Fruit fly (Drosophila melanogaster) whole organism, embryonic: ENCODE measurements around the gene CG14958.

Experiments
- Antp ChIP-seq: fragments of 200-800 bp; sonication (Bioruptor generic); optimal IDR thresholded peaks from 3 replicates; lab custom pipeline; 2016; ENCODE audit warnings: missing biosample characterization, missing genetic modification characterization
- CG10979 ChIP-seq: fragments of 200-800 bp; sonication (Bioruptor generic); optimal IDR thresholded peaks from 2 replicates; lab custom pipeline; 2018; ENCODE audit warnings: missing biosample characterization, mild to moderate bottlenecking, missing genetic modification characterization, moderate library complexity
- CG11247 ChIP-seq: fragments of 200-800 bp; sonication (Bioruptor generic); IDR thresholded peaks from 2 replicates; pipeline ENCODE4 v1.3.6; 2022; ENCODE audit warnings: missing biosample characterization, missing genetic modification characterization
- CG11398 ChIP-seq: fragments of 200-800 bp; sonication (Bioruptor generic); optimal IDR thresholded peaks from 2 replicates; lab custom pipeline; 2016; ENCODE audit warnings: missing biosample characterization, missing genetic modification characterization
- CG12104 ChIP-seq: fragments of 200-800 bp; sonication (Bioruptor generic); optimal IDR thresholded peaks from 3 replicates; lab custom pipeline; 2016; ENCODE audit warnings: missing biosample characterization, missing genetic modification characterization
- CG12659 ChIP-seq: fragments of 200-800 bp; sonication (Bioruptor generic); optimal IDR thresholded peaks from 3 replicates; lab custom pipeline; 2017; ENCODE audit warnings: mild to moderate bottlenecking, missing biosample characterization, missing genetic modification reagents, missing genetic modification characterization
- CG13287 ChIP-seq: fragments of 200-800 bp; sonication (Bioruptor generic); IDR thresholded peaks from 2 replicates; pipeline ENCODE4 v1.3.6; 2022; ENCODE audit warnings: missing biosample characterization, missing genetic modification characterization; ENCODE audit not compliant: partially characterized antibody
- CG13775 ChIP-seq: fragments of 200-800 bp; sonication (Bioruptor generic); optimal IDR thresholded peaks from 3 replicates; lab custom pipeline; 2017; ENCODE audit warnings: missing biosample characterization, mild to moderate bottlenecking, missing genetic modification characterization
- CG13894 ChIP-seq: fragments of 200-800 bp; sonication (Bioruptor generic); optimal IDR thresholded peaks from 3 replicates; lab custom pipeline; 2018; ENCODE audit warnings: missing biosample characterization, mild to moderate bottlenecking, missing genetic modification characterization, moderate library complexity
- CG14014 ChIP-seq: fragments of 200-800 bp; sonication (Bioruptor generic); IDR thresholded peaks from 2 replicates; pipeline ENCODE4 v1.3.6; 2022; ENCODE audit warnings: missing biosample characterization, missing genetic modification characterization
- CG14050 ChIP-seq: fragments of 200-800 bp; sonication (Bioruptor generic); IDR thresholded peaks from 3 replicates; pipeline ENCODE4 v1.3.6; 2022; ENCODE audit warnings: missing biosample characterization, missing genetic modification characterization
- CG18619 ChIP-seq: fragments of 200-800 bp; sonication (Bioruptor generic); optimal IDR thresholded peaks from 3 replicates; lab custom pipeline; 2017; ENCODE audit warnings: missing biosample characterization, mild to moderate bottlenecking, missing genetic modification characterization
- CG2712 ChIP-seq: fragments of 200-800 bp; optimal IDR thresholded peaks from 3 replicates; lab custom pipeline; 2019; ENCODE audit warnings: missing biosample characterization, mild to moderate bottlenecking, missing genetic modification characterization, moderate library complexity
- CG30020 ChIP-seq: fragments of 200-800 bp; optimal IDR thresholded peaks from 2 replicates; lab custom pipeline; 2019; ENCODE audit warnings: missing biosample characterization, mild to moderate bottlenecking, missing genetic modification characterization, moderate library complexity
- CG30431 ChIP-seq: fragments of 200-800 bp; sonication (Bioruptor generic); optimal IDR thresholded peaks from 2 replicates; lab custom pipeline; 2017; ENCODE audit warnings: missing biosample characterization, missing genetic modification characterization
- CG31441 ChIP-seq: fragments of 200-800 bp; sonication (Bioruptor generic); IDR thresholded peaks from 2 replicates; pipeline ENCODE4 v1.3.6; 2022; ENCODE audit warnings: missing biosample characterization, missing genetic modification characterization
- CG42726 ChIP-seq: fragments of 200-800 bp; sonication (Bioruptor generic); IDR thresholded peaks from 2 replicates; pipeline ENCODE4 v1.3.6; 2022; ENCODE audit warnings: missing biosample characterization, missing genetic modification characterization; ENCODE audit not compliant: partially characterized antibody
- CG4820 ChIP-seq: fragments of 200-800 bp; sonication (Bioruptor generic); optimal IDR thresholded peaks from 3 replicates; lab custom pipeline; 2016; ENCODE audit warnings: missing biosample characterization, missing genetic modification characterization
- CG6272 ChIP-seq: fragments of 200-800 bp; sonication (Bioruptor generic); IDR thresholded peaks from 2 replicates; pipeline ENCODE4 v1.3.6; 2022; ENCODE audit warnings: missing biosample characterization, missing genetic modification characterization
- CG6689 ChIP-seq: fragments of 200-800 bp; sonication (Bioruptor generic); IDR thresholded peaks from 2 replicates; pipeline ENCODE4 v1.3.6; 2022; ENCODE audit warnings: missing biosample characterization, missing genetic modification characterization
- CG8478 ChIP-seq: fragments of >200 bp; optimal IDR thresholded peaks from 2 replicates; lab custom pipeline; 2018
- CG8924 ChIP-seq: fragments of 200-800 bp; optimal IDR thresholded peaks from 3 replicates; lab custom pipeline; 2019; ENCODE audit warnings: missing biosample characterization, mild to moderate bottlenecking, missing genetic modification characterization, moderate library complexity
- Doc2 ChIP-seq: fragments of 200-800 bp; sonication (Bioruptor generic); IDR thresholded peaks from 2 replicates; pipeline ENCODE4 v1.3.6; 2022; ENCODE audit warnings: missing biosample characterization, missing genetic modification characterization
- Dref ChIP-seq: fragments of 200-800 bp; sonication (Bioruptor generic); IDR thresholded peaks from 2 replicates; pipeline ENCODE4 v1.3.6; 2022; ENCODE audit warnings: missing biosample characterization, missing genetic modification characterization
- HLH4C ChIP-seq: fragments of 200-800 bp; sonication (Bioruptor generic); IDR thresholded peaks from 3 replicates; pipeline ENCODE4 v1.3.6; 2022; ENCODE audit warnings: missing biosample characterization, missing genetic modification characterization; ENCODE audit not compliant: partially characterized antibody
- Hand ChIP-seq: fragments of 200-800 bp; sonication (Bioruptor generic); optimal IDR thresholded peaks from 2 replicates; lab custom pipeline; 2017; ENCODE audit warnings: mild to moderate bottlenecking, missing biosample characterization, missing genetic modification reagents, missing genetic modification characterization
- Meics ChIP-seq: fragments of 200-800 bp; sonication (Bioruptor generic); optimal IDR thresholded peaks from 2 replicates; lab custom pipeline; 2017; ENCODE audit warnings: missing biosample characterization, mild to moderate bottlenecking, missing genetic modification characterization
- NC2β ChIP-seq: fragments of 200-800 bp; sonication (Bioruptor generic); optimal IDR thresholded peaks from 2 replicates; lab custom pipeline; 2016; ENCODE audit warnings: missing biosample characterization, missing genetic modification characterization
- NfI ChIP-seq: fragments of 200-800 bp; sonication (Bioruptor generic); optimal IDR thresholded peaks from 3 replicates; lab custom pipeline; 2018; ENCODE audit warnings: missing biosample characterization, mild to moderate bottlenecking, missing genetic modification characterization, moderate library complexity
- Opbp ChIP-seq: fragments of 200-800 bp; sonication (Bioruptor generic); IDR thresholded peaks from 3 replicates; pipeline ENCODE4 v1.3.6; 2022; ENCODE audit warnings: missing biosample characterization, missing genetic modification characterization; ENCODE audit not compliant: partially characterized antibody
- Poxn ChIP-seq: fragments of 200-800 bp; sonication (Bioruptor generic); IDR thresholded peaks from 2 replicates; pipeline ENCODE4 v1.3.6; 2022; ENCODE audit warnings: missing biosample characterization, missing genetic modification characterization
- Scr ChIP-seq: fragments of 200-800 bp; sonication (Bioruptor generic); IDR thresholded peaks from 2 replicates; pipeline ENCODE4 v1.3.6; 2022; ENCODE audit warnings: missing biosample characterization, missing genetic modification characterization; ENCODE audit not compliant: partially characterized antibody
- ab ChIP-seq: fragments of 200-800 bp; sonication (Bioruptor generic); optimal IDR thresholded peaks from 2 replicates; lab custom pipeline; 2016; ENCODE audit warnings: missing biosample characterization, missing genetic modification characterization
- amos ChIP-seq: fragments of 200-800 bp; sonication (Bioruptor generic); IDR thresholded peaks from 2 replicates; pipeline ENCODE4 v1.3.6; 2022; ENCODE audit warnings: missing biosample characterization, missing genetic modification characterization; ENCODE audit not compliant: partially characterized antibody
- bcd ChIP-seq: fragments of 200-800 bp; sonication (Bioruptor generic); optimal IDR thresholded peaks from 2 replicates; lab custom pipeline; 2017; ENCODE audit warnings: missing biosample characterization, mild to moderate bottlenecking, missing genetic modification characterization
- bigmax ChIP-seq: fragments of 200-800 bp; sonication (Bioruptor generic); optimal IDR thresholded peaks from 2 replicates; lab custom pipeline; 2018; ENCODE audit warnings: missing biosample characterization, mild to moderate bottlenecking, missing genetic modification characterization
- br ChIP-seq: fragments of >200 bp; optimal IDR thresholded peaks from 2 replicates; lab custom pipeline; 2017
- croc ChIP-seq: fragments of 200-800 bp; sonication (Bioruptor generic); conservative IDR thresholded peaks from 3 replicates; pipeline ENCODE4 v1.3.6; 2022; ENCODE audit warnings: missing biosample characterization, missing genetic modification characterization
- dpn ChIP-seq, 2 experiments: fragments of 200-800 bp; sonication (Bioruptor generic); optimal IDR thresholded peaks; 3 replicates each; lab custom pipeline; 2016; ENCODE audit warnings: missing biosample characterization in 2 of 2, missing genetic modification characterization in 2 of 2
- kah ChIP-seq: fragments of 200-800 bp; sonication (Bioruptor generic); optimal IDR thresholded peaks from 2 replicates; lab custom pipeline; 2018; ENCODE audit warnings: missing biosample characterization, mild to moderate bottlenecking, missing genetic modification characterization
- klu ChIP-seq: fragments of 200-800 bp; sonication (Bioruptor generic); IDR thresholded peaks from 2 replicates; pipeline ENCODE4 v1.3.6; 2022; ENCODE audit warnings: missing biosample characterization, missing genetic modification characterization
- onecut ChIP-seq: fragments of 200-800 bp; sonication (Bioruptor generic); IDR thresholded peaks from 2 replicates; pipeline ENCODE4 v1.3.6; 2022; ENCODE audit warnings: missing biosample characterization, missing genetic modification characterization
- pros ChIP-seq: fragments of 200-800 bp; sonication (Bioruptor generic); optimal IDR thresholded peaks from 3 replicates; lab custom pipeline; 2019; ENCODE audit warnings: missing biosample characterization, mild to moderate bottlenecking, missing genetic modification characterization, moderate library complexity
- row ChIP-seq: fragments of 200-800 bp; sonication (Bioruptor generic); IDR thresholded peaks from 3 replicates; pipeline ENCODE4 v1.3.6; 2022; ENCODE audit warnings: missing biosample characterization, missing genetic modification characterization
- salm ChIP-seq: fragments of 200-800 bp; sonication (Bioruptor generic); optimal IDR thresholded peaks from 2 replicates; lab custom pipeline; 2018; ENCODE audit warnings: missing biosample characterization, mild to moderate bottlenecking, missing genetic modification characterization
- ssp ChIP-seq: fragments of 200-800 bp; sonication (Bioruptor generic); IDR thresholded peaks from 2 replicates; pipeline ENCODE4 v1.3.6; 2022; ENCODE audit warnings: missing biosample characterization, missing genetic modification characterization
- unc-4 ChIP-seq: fragments of 200-800 bp; sonication (Bioruptor generic); IDR thresholded peaks from 2 replicates; pipeline ENCODE4 v1.3.6; 2022; ENCODE audit warnings: missing biosample characterization, missing genetic modification characterization; ENCODE audit not compliant: partially characterized antibody
- vfl ChIP-seq: fragments of 200-800 bp; sonication (Bioruptor generic); optimal IDR thresholded peaks from 2 replicates; lab custom pipeline; 2016; ENCODE audit warnings: missing biosample characterization, missing genetic modification characterization
- vnd ChIP-seq: fragments of 200-800 bp; sonication (Bioruptor generic); IDR thresholded peaks from 3 replicates; pipeline ENCODE4 v1.3.6; 2022; ENCODE audit warnings: missing biosample characterization, missing genetic modification characterization; ENCODE audit not compliant: partially characterized antibody

CG14958 gene

DNA sequence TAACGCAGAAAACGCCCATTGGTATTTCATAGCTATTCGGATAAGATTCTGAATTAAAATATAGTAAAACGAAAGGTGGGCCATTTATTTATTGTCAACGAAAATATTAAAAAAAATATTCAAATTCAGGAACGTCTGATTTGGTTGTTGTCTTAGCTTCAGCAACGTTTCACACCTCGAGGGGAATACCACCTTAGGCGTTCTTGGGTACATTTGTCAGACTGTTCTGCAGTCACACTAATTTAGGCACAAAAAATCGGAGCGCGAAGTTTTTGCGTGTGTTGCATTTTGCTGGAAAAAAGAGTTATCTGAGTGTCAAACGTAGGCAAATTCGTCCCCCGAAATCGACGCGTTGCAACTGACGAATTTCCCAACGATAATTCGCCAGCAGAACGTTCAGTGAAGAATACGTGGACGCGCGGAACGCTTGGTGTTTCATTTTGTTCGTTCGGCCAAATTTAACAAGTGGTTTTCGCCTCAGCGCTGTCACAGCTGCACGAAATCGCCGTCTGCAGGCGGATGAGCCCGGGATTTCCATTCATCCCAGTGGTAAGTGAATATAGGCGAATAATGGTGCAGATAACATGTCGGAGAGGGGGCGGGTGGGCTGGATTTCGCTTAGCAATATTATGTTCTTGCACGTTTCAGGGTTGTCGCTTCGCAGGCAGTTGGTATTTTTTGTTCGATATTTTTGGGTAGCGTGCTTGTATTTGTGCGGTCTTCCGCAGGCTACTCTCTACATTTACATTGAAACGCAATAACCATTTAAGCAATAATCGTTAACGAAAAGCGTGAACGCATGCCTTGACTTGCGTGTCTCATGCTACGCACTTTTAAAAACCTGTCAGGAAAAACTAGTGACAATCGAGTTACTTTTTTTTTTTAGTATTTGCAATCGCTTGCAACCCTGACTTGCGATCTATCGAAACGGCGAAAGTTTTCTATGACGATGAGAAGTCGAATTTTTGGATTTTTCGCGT, 35.3 kb downstream of the CG14958 start, which contains the start of gene Larp4B (continued):
- TF ChIP-seq CG30020 (tag; lab: Kevin White, UChicago): no peak
- TF ChIP-seq br (lab: Kevin White, UChicago): no peak
- TF ChIP-seq salm (tag; lab: Kevin White, UChicago): peak; percentile 8
- TF ChIP-seq CG13775 (GFP tag; lab: Kevin White, UChicago): peak; percentile 37
- TF ChIP-seq CG2712 (tag; lab: Kevin White, UChicago): peak; percentile 19
- TF ChIP-seq CG13894: no peak
- TF ChIP-seq CG11398 (GFP tag; lab: Kevin White, UChicago): no peak
- TF ChIP-seq klu (GFP tag; lab: Robert Waterston, UW): no peak
- TF ChIP-seq pros (GFP tag; lab: Kevin White, UChicago): no peak
- no peak for TF ChIP-seq CG4820 (GFP tag; lab: Kevin White, UChicago)
- no peak for TF ChIP-seq Doc2
- TF ChIP-seq dpn (GFP tag; optimal IDR thresholded peaks at IDR 0.05; lab: Kevin White, UChicago): no peak
- no peak for TF ChIP-seq vfl (GFP tag; lab: Kevin White, UChicago)
- TF ChIP-seq CG14014 (GFP tag; lab: Robert Waterston, UW): 0 out of 2 replicates have a peak, but pooled peaks have one; percentile 27
- peak; percentile 55; the same call in 2 of the 3 replicates for TF ChIP-seq HLH4C
- no peak for TF ChIP-seq onecut (GFP tag; lab: Robert Waterston, UW)
- no peak for TF ChIP-seq bcd (GFP tag; lab: Kevin White, UChicago)
- TF ChIP-seq CG6272: no peak
- TF ChIP-seq CG8478 (lab: Kevin White, UChicago): peak; percentile 56
- TF ChIP-seq croc (GFP tag; lab: Robert Waterston, UW): no peak
- no peak for TF ChIP-seq CG30431 (GFP tag; lab: Kevin White, UChicago)
- TF ChIP-seq CG10979 (tag; lab: Kevin White, UChicago): no peak
- TF ChIP-seq CG8924 (tag; lab: Kevin White, UChicago): peak; percentile 20
- TF ChIP-seq ssp (GFP tag; lab: Robert Waterston, UW): no peak
- peak; percentile 52 for TF ChIP-seq amos (GFP tag; lab: Robert Waterston, UW)
- no peak for TF ChIP-seq CG11247 (GFP tag; lab: Robert Waterston, UW)
- TF ChIP-seq CG6689 (GFP tag; lab: Robert Waterston, UW): no peak
- TF ChIP-seq Antp (GFP tag; lab: Kevin White, UChicago): no peak
- TF ChIP-seq CG13287 (GFP tag; lab: Robert Waterston, UW): peak; percentile 72
- TF ChIP-seq NfI (GFP tag; lab: Kevin White, UChicago): peak; percentile 21
- TF ChIP-seq vnd (GFP tag; lab: Robert Waterston, UW): peak; percentile 71
- TF ChIP-seq Hand (GFP tag; lab: Kevin White, UChicago): no peak
- peak; percentile 66 for TF ChIP-seq unc-4 (GFP tag; lab: Robert Waterston, UW)
- TF ChIP-seq bigmax (GFP tag; lab: Kevin White, UChicago): peak; percentile 19
- TF ChIP-seq CG31441 (GFP tag; lab: Robert Waterston, UW): no peak
- TF ChIP-seq Scr: peak; percentile 72
- TF ChIP-seq kah: peak; percentile 94
- no peak for TF ChIP-seq CG14050 (GFP tag; lab: Robert Waterston, UW)
- no peak for TF ChIP-seq ab (GFP tag; lab: Kevin White, UChicago)
- peak; percentile 7 for TF ChIP-seq Meics (GFP tag; lab: Kevin White, UChicago)
- 0 out of 2 replicates have a peak, but pooled peaks have one; percentile 46 for TF ChIP-seq CG42726 (GFP tag; lab: Robert Waterston, UW)
- peak; percentile 62 for TF ChIP-seq row (GFP tag; lab: Robert Waterston, UW)
- no peak for TF ChIP-seq CG12104
- TF ChIP-seq Poxn (GFP tag; lab: Robert Waterston, UW): no peak
- TF ChIP-seq CG12659 (GFP tag; lab: Kevin White, UChicago): peak; percentile 27
- TF ChIP-seq NC2β: peak; percentile 25
- TF ChIP-seq Opbp (GFP tag; lab: Robert Waterston, UW): peak; percentile 35; the same call in 2 of the 3 replicates
- TF ChIP-seq Dref (GFP tag; lab: Robert Waterston, UW): peak; percentile 59
- no peak for TF ChIP-seq CG18619 (GFP tag; lab: Kevin White, UChicago)
